Fruit fly (Drosophila melanogaster): ENCODE results near the gene CG31140.

The CG31140 gene

dm6 chr3R:23948466-23949413 lies 14.2 kb upstream of the CG31140 start:
- TF ChIP-seq CG8159 (tag; optimal IDR thresholded peaks at IDR 0.05), result peak; percentile 99
- TF ChIP-seq Pif1A (GFP tag; optimal IDR thresholded peaks at IDR 0.05), result peak; percentile 94
- TF ChIP-seq CG8301 (tag; optimal IDR thresholded peaks at IDR 0.05), result peak; percentile 89
- TF ChIP-seq CG15710 (tag; optimal IDR thresholded peaks at IDR 0.05), result peak; percentile 98
- peak; percentile 17; the same call in 1 of the 2 replicates for TF ChIP-seq CG10348 (GFP tag; IDR thresholded peaks at IDR 0.05)
- TF ChIP-seq Ets98B (GFP tag; IDR thresholded peaks at IDR 0.05), result peak; percentile 15
- TF ChIP-seq CG9948 (tag; optimal IDR thresholded peaks at IDR 0.05), result peak; percentile 96
- peak; percentile 88 for TF ChIP-seq CG13204 (GFP tag; optimal IDR thresholded peaks at IDR 0.05)
- peak; percentile 91 for TF ChIP-seq Snoo (tag; optimal IDR thresholded peaks at IDR 0.05)
- peak; percentile 72 for TF ChIP-seq CG32121 (GFP tag; IDR thresholded peaks at IDR 0.05)
- peak; percentile 93 for TF ChIP-seq Pif1B (GFP tag; optimal IDR thresholded peaks at IDR 0.05)
- TF ChIP-seq fd96Ca (GFP tag; IDR thresholded peaks at IDR 0.05), result peak; percentile 50; the same call in 2 of the 3 replicates
- TF ChIP-seq gl (tag; optimal IDR thresholded peaks at IDR 0.05), result peak; percentile 82
- TF ChIP-seq D1 (tag; optimal IDR thresholded peaks at IDR 0.05), result peak; percentile 93
- TF ChIP-seq CG12605 (GFP tag; IDR thresholded peaks at IDR 0.05), result peak; percentile 47
- TF ChIP-seq EcR (GFP tag; optimal IDR thresholded peaks at IDR 0.05), result peak; percentile 62
- TF ChIP-seq CG34367 (tag; optimal IDR thresholded peaks at IDR 0.05), result peak; percentile 95
- TF ChIP-seq CG14655 (GFP tag; optimal IDR thresholded peaks at IDR 0.05), result peak; percentile 93
- TF ChIP-seq rn (GFP tag; IDR thresholded peaks at IDR 0.05), result peak; percentile 47; the same call in 1 of the 2 replicates
- TF ChIP-seq CG4496 (GFP tag; IDR thresholded peaks at IDR 0.05), result peak; percentile 72; the same call in 2 of the 3 replicates
- TF ChIP-seq CG17806 (tag; optimal IDR thresholded peaks at IDR 0.05), result peak; percentile 95

DNA sequence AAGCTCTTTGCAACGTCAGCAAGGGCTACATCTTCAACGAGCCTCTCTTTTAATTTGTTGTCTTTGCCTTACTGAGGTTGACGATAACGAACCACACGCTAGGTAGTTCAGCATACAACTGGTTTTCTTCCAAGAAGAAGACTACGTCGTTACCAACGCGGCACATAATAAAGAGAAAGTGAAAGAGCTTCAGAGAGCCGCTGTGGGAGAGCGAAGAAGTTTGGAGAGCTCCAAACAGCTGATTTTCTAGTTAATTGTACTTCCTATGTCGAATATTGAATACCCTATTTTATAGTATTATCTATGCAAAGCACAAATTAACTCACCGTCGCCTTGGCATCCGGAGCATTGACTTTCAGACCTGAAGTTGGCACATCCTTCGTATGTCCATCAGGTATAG lies 7.6 kb upstream of the CG31140 start:
- TF ChIP-seq gl (tag; optimal IDR thresholded peaks at IDR 0.05), result no peak
- peak; percentile 40 for TF ChIP-seq EcR (GFP tag; optimal IDR thresholded peaks at IDR 0.05)
- no peak for TF ChIP-seq CG15710 (tag; optimal IDR thresholded peaks at IDR 0.05)
- no peak for TF ChIP-seq CG17806 (tag; optimal IDR thresholded peaks at IDR 0.05)
- peak; percentile 3 for TF ChIP-seq CG8159 (tag; optimal IDR thresholded peaks at IDR 0.05)
- no peak for TF ChIP-seq CG9948 (tag; optimal IDR thresholded peaks at IDR 0.05)
- TF ChIP-seq CG14655 (GFP tag; optimal IDR thresholded peaks at IDR 0.05), result no peak
- TF ChIP-seq CG12605 (GFP tag; IDR thresholded peaks at IDR 0.05), result peak; percentile 45; the same call in 1 of the 2 replicates
- no peak for TF ChIP-seq CG13204 (GFP tag; optimal IDR thresholded peaks at IDR 0.05)
- peak; percentile 20 for TF ChIP-seq CG8301 (tag; optimal IDR thresholded peaks at IDR 0.05)
- TF ChIP-seq CG4496 (GFP tag; IDR thresholded peaks at IDR 0.05), result no peak
- no peak for TF ChIP-seq CG34367 (tag; optimal IDR thresholded peaks at IDR 0.05)
- peak; percentile 3 for TF ChIP-seq Snoo (tag; optimal IDR thresholded peaks at IDR 0.05)
- peak; percentile 26 for TF ChIP-seq Pif1A (GFP tag; optimal IDR thresholded peaks at IDR 0.05)
- TF ChIP-seq fd96Ca (GFP tag; IDR thresholded peaks at IDR 0.05), result no peak
- peak; percentile 50 for TF ChIP-seq Pif1B (GFP tag; optimal IDR thresholded peaks at IDR 0.05)
- TF ChIP-seq CG10348 (GFP tag; IDR thresholded peaks at IDR 0.05), result no peak
- no peak for TF ChIP-seq rn (GFP tag; IDR thresholded peaks at IDR 0.05)
- TF ChIP-seq D1 (tag; optimal IDR thresholded peaks at IDR 0.05), result no peak
- TF ChIP-seq CG32121 (GFP tag; IDR thresholded peaks at IDR 0.05), result no peak
- peak; percentile 42; the same call in 1 of the 2 replicates for TF ChIP-seq Ets98B (GFP tag; IDR thresholded peaks at IDR 0.05)

DNA sequence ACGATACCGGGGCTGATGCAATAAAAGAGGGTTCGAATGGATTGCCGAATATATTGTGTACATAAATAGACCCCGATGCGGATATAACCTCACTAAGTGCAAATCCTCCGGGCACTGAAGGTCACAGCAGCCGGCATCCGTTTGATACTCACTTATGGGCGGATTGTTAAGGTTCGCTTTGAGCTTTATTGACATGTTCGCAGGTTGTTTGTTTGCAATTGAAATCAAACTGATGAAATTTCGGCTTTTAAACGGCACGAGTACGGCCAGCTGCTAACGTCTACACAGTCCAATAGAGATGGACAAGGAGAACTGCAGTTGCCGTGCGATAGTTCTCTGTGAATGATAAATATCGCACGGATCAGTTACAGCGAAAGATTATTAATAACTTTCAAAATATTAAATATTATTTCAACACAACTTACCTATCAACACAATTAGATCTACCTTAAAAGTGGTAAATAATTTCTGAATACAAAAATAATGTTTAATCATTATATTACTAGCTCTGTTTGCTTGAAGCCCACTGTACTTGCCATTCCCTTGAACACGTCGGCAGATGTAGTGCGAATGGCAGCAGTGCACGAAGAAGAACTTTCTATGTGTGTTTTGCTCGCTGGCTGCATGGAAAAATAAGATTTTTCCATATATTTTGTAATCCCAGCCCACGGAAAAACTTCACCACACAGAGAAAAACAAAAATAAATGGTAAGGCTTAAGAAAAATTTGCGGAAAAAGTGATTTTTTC lies 4.7 kb upstream of the CG31140 start, which contains the start of the genes GluProRS and AP-1sigma:
TSS of gene GluProRS (minus strand) at position 301 of the 748 bp plus-strand sequence.
TSS of gene AP-1sigma (plus strand) at position 561 of the 748 bp plus-strand sequence.
- peak; percentile 93 for TF ChIP-seq Ets98B (GFP tag; IDR thresholded peaks at IDR 0.05)
- TF ChIP-seq fd96Ca (GFP tag; IDR thresholded peaks at IDR 0.05), result peak; percentile 86
- TF ChIP-seq CG17806 (tag; optimal IDR thresholded peaks at IDR 0.05), result peak; percentile 85
- TF ChIP-seq Snoo (tag; optimal IDR thresholded peaks at IDR 0.05), result peak; percentile 75
- TF ChIP-seq CG4496 (GFP tag; IDR thresholded peaks at IDR 0.05), result peak; percentile 97
- TF ChIP-seq EcR (GFP tag; optimal IDR thresholded peaks at IDR 0.05), result no peak
- TF ChIP-seq CG34367 (tag; optimal IDR thresholded peaks at IDR 0.05), result peak; percentile 77
- TF ChIP-seq CG15710 (tag; optimal IDR thresholded peaks at IDR 0.05), result peak; percentile 83
- peak; percentile 91 for TF ChIP-seq rn (GFP tag; IDR thresholded peaks at IDR 0.05)
- TF ChIP-seq CG9948 (tag; optimal IDR thresholded peaks at IDR 0.05), result peak; percentile 82
- TF ChIP-seq CG14655 (GFP tag; optimal IDR thresholded peaks at IDR 0.05), result no peak
- TF ChIP-seq CG13204 (GFP tag; optimal IDR thresholded peaks at IDR 0.05), result no peak
- TF ChIP-seq CG12605 (GFP tag; IDR thresholded peaks at IDR 0.05), result peak; percentile 94
- peak; percentile 81 for TF ChIP-seq Pif1B (GFP tag; optimal IDR thresholded peaks at IDR 0.05)
- TF ChIP-seq CG32121 (GFP tag; IDR thresholded peaks at IDR 0.05), result peak; percentile 91
- peak; percentile 86 for TF ChIP-seq CG8159 (tag; optimal IDR thresholded peaks at IDR 0.05)
- TF ChIP-seq D1 (tag; optimal IDR thresholded peaks at IDR 0.05), result no peak
- TF ChIP-seq Pif1A (GFP tag; optimal IDR thresholded peaks at IDR 0.05), result peak; percentile 81
- TF ChIP-seq gl (tag; optimal IDR thresholded peaks at IDR 0.05), result peak; percentile 23
- TF ChIP-seq CG10348 (GFP tag; IDR thresholded peaks at IDR 0.05), result peak; percentile 89
- peak; percentile 79 for TF ChIP-seq CG8301 (tag; optimal IDR thresholded peaks at IDR 0.05)

dm6 chr3R:23960865-23961264 lies 2.1 kb upstream of the CG31140 start:
- TF ChIP-seq CG10348 (GFP tag; IDR thresholded peaks at IDR 0.05) (no peak), fd96Ca (GFP tag; IDR thresholded peaks at IDR 0.05) (no peak), Ets98B (GFP tag; IDR thresholded peaks at IDR 0.05) (no peak), CG8159 (tag; optimal IDR thresholded peaks at IDR 0.05) (no peak), CG9948 (tag; optimal IDR thresholded peaks at IDR 0.05) (no peak), EcR (GFP tag; optimal IDR thresholded peaks at IDR 0.05) (no peak), CG14655 (GFP tag; optimal IDR thresholded peaks at IDR 0.05) (no peak), CG15710 (tag; optimal IDR thresholded peaks at IDR 0.05) (no peak), Pif1B (GFP tag; optimal IDR thresholded peaks at IDR 0.05) (no peak), CG32121 (GFP tag; IDR thresholded peaks at IDR 0.05) (no peak), D1 (tag; optimal IDR thresholded peaks at IDR 0.05) (no peak)

Measured in whole organism, pupa.